Worm (Caenorhabditis elegans) whole organism, mixed stage, embryonic: ENCODE measurements around the gene F26G1.3.

Experiments used
- blmp-1 ChIP-seq: fragments of 150-350 bp; optimal IDR thresholded peaks from 2 replicates; lab custom pipeline; 2014; ENCODE audit warnings: missing biosample characterization, missing genetic modification characterization
- hlh-1 ChIP-seq: fragments of 150-350 bp; optimal IDR thresholded peaks from 2 replicates; lab custom pipeline; 2014; ENCODE audit warnings: missing biosample characterization, missing genetic modification reagents, missing genetic modification characterization
- lin-13 ChIP-seq: fragments of 150-350 bp; optimal IDR thresholded peaks from 2 replicates; lab custom pipeline; 2014; ENCODE audit warnings: missing biosample characterization, missing genetic modification characterization
- lin-32 ChIP-seq: fragments of 200-800 bp; sonication (Bioruptor generic); optimal IDR thresholded peaks from 2 replicates; lab custom pipeline; 2018; ENCODE audit warnings: mild to moderate bottlenecking, missing genetic modification characterization, missing compliant biosample characterization
- mep-1 ChIP-seq: fragments of 150-350 bp; optimal IDR thresholded peaks from 2 replicates; lab custom pipeline; 2017; ENCODE audit warnings: missing biosample characterization, missing genetic modification reagents, missing genetic modification characterization, inconsistent platforms
- nhr-28 ChIP-seq: fragments of 150-350 bp; optimal IDR thresholded peaks from 2 replicates; lab custom pipeline; 2014; ENCODE audit warnings: missing biosample characterization, missing genetic modification characterization
- nhr-76 ChIP-seq: sonication (generic microtip); optimal IDR thresholded peaks from 2 replicates; lab custom pipeline; 2017; ENCODE audit warnings: missing biosample characterization, missing genetic modification characterization
- unc-62 ChIP-seq: fragments of 150-350 bp; optimal IDR thresholded peaks from 2 replicates; lab custom pipeline; 2014; ENCODE audit warnings: missing biosample characterization, missing genetic modification reagents, missing genetic modification characterization

ce11 chrII:4795461-4795860 lies 36.9 kb downstream of the F26G1.3 start, which contains the start of gene C33F10.4:
- TF ChIP-seq nhr-76 (tag; lab: Kevin White, UChicago) (no peak), lin-13 (tag; lab: Kevin White, UChicago) (no peak), lin-32 (GFP tag; lab: Kevin White, UChicago) (no peak), nhr-28 (tag; lab: Kevin White, UChicago) (no peak), mep-1 (no peak), blmp-1 (tag; lab: Kevin White, UChicago) (no peak), hlh-1 (tag; lab: Kevin White, UChicago) (no peak), unc-62 (GFP tag; lab: Kevin White, UChicago) (no peak)
